Fruit fly (Drosophila melanogaster): ENCODE results near the gene AnxB11.

Gene AnxB11

DNA sequence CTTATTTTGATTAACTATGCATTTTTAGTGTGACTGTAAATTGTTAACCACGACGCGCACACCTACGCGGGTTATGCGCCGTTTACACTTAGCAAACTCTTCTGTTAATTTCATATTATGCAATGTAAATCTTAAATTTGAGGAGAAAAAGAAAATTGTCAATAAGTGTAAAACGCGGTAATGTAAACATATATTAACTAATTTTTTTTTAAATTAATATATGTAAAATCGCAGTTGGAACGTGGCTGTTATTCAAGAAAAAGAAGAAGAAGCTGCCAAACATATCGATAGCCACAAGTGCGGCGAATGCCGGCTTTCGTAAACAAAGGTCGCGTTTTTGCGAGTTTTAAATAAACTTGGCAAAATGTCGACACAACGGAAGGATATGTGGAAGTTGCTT is 30.7 kb downstream of the AnxB11 start, which contains the start of the genes TH1 and mei-41 (continued):
- TF ChIP-seq her (GFP tag; optimal IDR thresholded peaks at IDR 0.05) (peak; percentile 7), peb (GFP tag; IDR thresholded peaks at IDR 0.05) (peak; percentile 94), CG31224 (GFP tag; IDR thresholded peaks at IDR 0.05) (peak; percentile 90), CG7271 (tag; optimal IDR thresholded peaks at IDR 0.05) (peak; percentile 75), nerfin-2 (GFP tag; IDR thresholded peaks at IDR 0.05; ENCODE audit: partially characterized antibody) (no peak), gt (GFP tag; IDR thresholded peaks at IDR 0.05) (peak; percentile 90), run (tag; optimal IDR thresholded peaks at IDR 0.05) (peak; percentile 50), crp (GFP tag; optimal IDR thresholded peaks at IDR 0.05) (peak in 1 of 2 experiments; percentile 45), Nf-YC (tag; optimal IDR thresholded peaks at IDR 0.05) (no peak), CG12391 (tag; optimal IDR thresholded peaks at IDR 0.05) (peak; percentile 92), CHES-1-like (GFP tag; optimal IDR thresholded peaks at IDR 0.05) (peak; percentile 31), z (GFP tag; IDR thresholded peaks at IDR 0.05) (no peak), D19A (tag; optimal IDR thresholded peaks at IDR 0.05) (no peak), stc (GFP tag; IDR thresholded peaks at IDR 0.05) (peak; percentile 89), sr (GFP tag; IDR thresholded peaks at IDR 0.05) (no peak; the same call in 2 of the 3 replicates), ewg (GFP tag; optimal IDR thresholded peaks at IDR 0.05) (peak; percentile 82), dm (GFP tag; optimal IDR thresholded peaks at IDR 0.05) (peak; percentile 46), B-H1 (GFP tag; IDR thresholded peaks at IDR 0.05) (peak; percentile 93), Fer1 (GFP tag; optimal IDR thresholded peaks at IDR 0.05) (no peak), sc (optimal IDR thresholded peaks at IDR 0.05) (no peak), sc (GFP tag; optimal IDR thresholded peaks at IDR 0.05) (peak; percentile 74), nom (GFP tag; optimal IDR thresholded peaks at IDR 0.05) (no peak), CG7745 (tag; optimal IDR thresholded peaks at IDR 0.05) (no peak), esg (GFP tag; conservative IDR thresholded peaks at IDR 0.05) (peak; percentile 95), caup (GFP tag; optimal IDR thresholded peaks at IDR 0.05; ENCODE audit: severe bottlenecking) (no peak), ssp (GFP tag; IDR thresholded peaks at IDR 0.05) (peak; percentile 99), CG31388 (GFP tag; optimal IDR thresholded peaks at IDR 0.05) (peak; percentile 78), CG12219 (GFP tag; optimal IDR thresholded peaks at IDR 0.05) (no peak), Atf6 (GFP tag; IDR thresholded peaks at IDR 0.05) (peak; percentile 93), CG18011 (GFP tag; optimal IDR thresholded peaks at IDR 0.05) (peak; percentile 46), gro (GFP tag; optimal IDR thresholded peaks at IDR 0.05) (no peak), CG12769 (tag; optimal IDR thresholded peaks at IDR 0.05) (no peak), CG11456 (GFP tag; IDR thresholded peaks at IDR 0.05) (peak; percentile 95), Elba2 (GFP tag; optimal IDR thresholded peaks at IDR 0.05) (no peak), vvl (GFP tag; IDR thresholded peaks at IDR 0.05) (peak; percentile 97), ase (GFP tag; IDR thresholded peaks at IDR 0.05) (peak; percentile 93), CG12236 (GFP tag; optimal IDR thresholded peaks at IDR 0.05) (peak; percentile 27), CG3838 (GFP tag; optimal IDR thresholded peaks at IDR 0.05) (peak; percentile 7), da (GFP tag; optimal IDR thresholded peaks at IDR 0.05) (no peak), slou (GFP tag; optimal IDR thresholded peaks at IDR 0.05) (no peak), CG8089 (GFP tag; optimal IDR thresholded peaks at IDR 0.05) (peak; percentile 39), CG33213 (GFP tag; optimal IDR thresholded peaks at IDR 0.05) (no peak), NC2α (GFP tag; optimal IDR thresholded peaks at IDR 0.05) (no peak), Myb (GFP tag; optimal IDR thresholded peaks at IDR 0.05) (peak; percentile 12), bcd (GFP tag; optimal IDR thresholded peaks at IDR 0.05) (peak; percentile 89), CG34224 (GFP tag; IDR thresholded peaks at IDR 0.05; ENCODE audit: partially characterized antibody) (no peak), dpn (GFP tag; optimal IDR thresholded peaks at IDR 0.05) (peak; percentile 55 to 86), dmrt11E (tag; optimal IDR thresholded peaks at IDR 0.05) (peak; percentile 95), Ets97D (GFP tag; optimal IDR thresholded peaks at IDR 0.05) (peak; percentile 49), Tbp (GFP tag; optimal IDR thresholded peaks at IDR 0.05) (no peak), Gug (GFP tag; IDR thresholded peaks at IDR 0.05) (peak; percentile 93), TFAM (GFP tag; optimal IDR thresholded peaks at IDR 0.05) (no peak)

All from whole organism, embryonic.